Worm (Caenorhabditis elegans) whole organism, mixed stage, embryonic: ENCODE measurements around the gene B0416.10.

Experiments used
- M03D4.4 ChIP-seq: sonication (generic microtip); optimal IDR thresholded peaks from 2 replicates; lab custom pipeline; 2017; ENCODE audit warnings: mild to moderate bottlenecking, missing genetic modification characterization, missing compliant biosample characterization
- bed-3 ChIP-seq: fragments of 200-800 bp; sonication (Bioruptor generic); optimal IDR thresholded peaks from 3 replicates; lab custom pipeline; 2018; ENCODE audit warnings: mild to moderate bottlenecking, missing genetic modification characterization, moderate library complexity, missing compliant biosample characterization
- blmp-1 ChIP-seq: fragments of 150-350 bp; optimal IDR thresholded peaks from 2 replicates; lab custom pipeline; 2014; ENCODE audit warnings: missing biosample characterization, missing genetic modification characterization
- ceh-83 ChIP-seq: fragments of 200-800 bp; sonication (Bioruptor generic); optimal IDR thresholded peaks from 2 replicates; lab custom pipeline; 2018; ENCODE audit warnings: mild to moderate bottlenecking, missing genetic modification characterization, missing compliant biosample characterization
- cnd-1 ChIP-seq: fragments of 200-800 bp; sonication (Bioruptor generic); optimal IDR thresholded peaks from 2 replicates; lab custom pipeline; 2018; ENCODE audit warnings: mild to moderate bottlenecking, missing genetic modification characterization, missing compliant biosample characterization
- elt-1 ChIP-seq: sonication (generic microtip); optimal IDR thresholded peaks from 2 replicates; lab custom pipeline; 2017; ENCODE audit warnings: missing genetic modification characterization, mild to moderate bottlenecking, missing compliant biosample characterization, antibody characterized with exemption, moderate library complexity, borderline replicate concordance; ENCODE audit not compliant: insufficient read depth
- elt-3 ChIP-seq: fragments of 150-350 bp; optimal IDR thresholded peaks from 2 replicates; lab custom pipeline; 2014; ENCODE audit warnings: missing biosample characterization, missing genetic modification characterization
- flh-1 ChIP-seq: fragments of 200-800 bp; sonication (Bioruptor generic); optimal IDR thresholded peaks from 2 replicates; lab custom pipeline; 2018; ENCODE audit warnings: mild to moderate bottlenecking, missing genetic modification characterization, moderate library complexity, missing compliant biosample characterization
- ham-2 ChIP-seq: fragments of 200-800 bp; sonication (Bioruptor generic); optimal IDR thresholded peaks from 2 replicates; lab custom pipeline; 2018; ENCODE audit warnings: mild to moderate bottlenecking, missing genetic modification characterization, missing compliant biosample characterization
- hlh-1 ChIP-seq: fragments of 150-350 bp; optimal IDR thresholded peaks from 2 replicates; lab custom pipeline; 2014; ENCODE audit warnings: missing biosample characterization, missing genetic modification reagents, missing genetic modification characterization
- lin-13 ChIP-seq: fragments of 150-350 bp; optimal IDR thresholded peaks from 2 replicates; lab custom pipeline; 2014; ENCODE audit warnings: missing biosample characterization, missing genetic modification characterization
- lin-32 ChIP-seq: fragments of 200-800 bp; sonication (Bioruptor generic); optimal IDR thresholded peaks from 2 replicates; lab custom pipeline; 2018; ENCODE audit warnings: mild to moderate bottlenecking, missing genetic modification characterization, missing compliant biosample characterization
- lsy-2 ChIP-seq: fragments of 150-350 bp; optimal IDR thresholded peaks from 2 replicates; lab custom pipeline; 2014; ENCODE audit warnings: missing biosample characterization, missing genetic modification characterization
- mab-5 ChIP-seq: fragments of 150-350 bp; optimal IDR thresholded peaks from 2 replicates; lab custom pipeline; 2014; ENCODE audit warnings: missing biosample characterization, missing genetic modification characterization
- mep-1 ChIP-seq: fragments of 150-350 bp; optimal IDR thresholded peaks from 2 replicates; lab custom pipeline; 2017; ENCODE audit warnings: missing biosample characterization, missing genetic modification reagents, missing genetic modification characterization, inconsistent platforms
- mls-2 ChIP-seq: sonication (generic microtip); optimal IDR thresholded peaks from 2 replicates; lab custom pipeline; 2016; ENCODE audit warnings: mild to moderate bottlenecking, missing genetic modification characterization, moderate library complexity, missing compliant biosample characterization
- nhr-12 ChIP-seq: fragments of 150-350 bp; optimal IDR thresholded peaks from 2 replicates; lab custom pipeline; 2014; ENCODE audit warnings: missing biosample characterization, missing genetic modification characterization
- nhr-2 ChIP-seq: fragments of 150-350 bp; optimal IDR thresholded peaks from 2 replicates; lab custom pipeline; 2014; ENCODE audit warnings: missing biosample characterization, missing genetic modification characterization
- nhr-237 ChIP-seq: fragments of 150-350 bp; optimal IDR thresholded peaks from 2 replicates; lab custom pipeline; 2014; ENCODE audit warnings: missing biosample characterization, missing genetic modification characterization
- nhr-28 ChIP-seq: fragments of 150-350 bp; optimal IDR thresholded peaks from 2 replicates; lab custom pipeline; 2014; ENCODE audit warnings: missing biosample characterization, missing genetic modification characterization
- nhr-76 ChIP-seq: sonication (generic microtip); optimal IDR thresholded peaks from 2 replicates; lab custom pipeline; 2017; ENCODE audit warnings: missing biosample characterization, missing genetic modification characterization
- sem-2 ChIP-seq: fragments of 200-800 bp; sonication (Bioruptor generic); optimal IDR thresholded peaks from 2 replicates; lab custom pipeline; 2018; ENCODE audit warnings: mild to moderate bottlenecking, missing genetic modification characterization, missing compliant biosample characterization
- snpc-4 ChIP-seq: fragments of 150-350 bp; optimal IDR thresholded peaks from 2 replicates; lab custom pipeline; 2014; ENCODE audit warnings: missing biosample characterization, missing genetic modification characterization
- sptf-1 ChIP-seq: sonication (generic microtip); optimal IDR thresholded peaks from 2 replicates; lab custom pipeline; 2017; ENCODE audit warnings: mild to moderate bottlenecking, missing genetic modification characterization, moderate library complexity, missing compliant biosample characterization
- unc-120 ChIP-seq: sonication (generic microtip); optimal IDR thresholded peaks from 2 replicates; lab custom pipeline; 2017; ENCODE audit warnings: missing genetic modification characterization, missing compliant biosample characterization; ENCODE audit not compliant: poor library complexity, severe bottlenecking
- unc-39 ChIP-seq: fragments of 150-350 bp; optimal IDR thresholded peaks from 2 replicates; lab custom pipeline; 2014; ENCODE audit warnings: missing biosample characterization, missing genetic modification characterization
- unc-62 ChIP-seq: fragments of 150-350 bp; optimal IDR thresholded peaks from 2 replicates; lab custom pipeline; 2014; ENCODE audit warnings: missing biosample characterization, missing genetic modification reagents, missing genetic modification characterization
- zip-8 ChIP-seq: fragments of 150-350 bp; optimal IDR thresholded peaks from 2 replicates; lab custom pipeline; 2014; ENCODE audit warnings: missing biosample characterization, missing genetic modification characterization
- ztf-11 ChIP-seq: fragments of 150-350 bp; optimal IDR thresholded peaks from 2 replicates; lab custom pipeline; 2014; ENCODE audit warnings: missing biosample characterization, missing genetic modification characterization

B0416.10 gene

ce11 chrX:9274574-9274973 is at the start of gene B0416.10:
Gene B0416.10 (minus strand): TSS chrX:9274674.
- TF ChIP-seq hlh-1 (tag; lab: Kevin White, UChicago) = no peak
- no peak for TF ChIP-seq ztf-11 (tag; lab: Kevin White, UChicago)
- TF ChIP-seq nhr-237 (tag; lab: Kevin White, UChicago) = no peak
- no peak for TF ChIP-seq M03D4.4 (tag; lab: Kevin White, UChicago)
- no peak for TF ChIP-seq flh-1 (GFP tag; lab: Kevin White, UChicago)
- no peak for TF ChIP-seq elt-3
- TF ChIP-seq zip-8 (tag; lab: Kevin White, UChicago) = no peak

ce11 chrX:9319080-9319479 is 44.6 kb upstream of the B0416.10 start, which contains the start of gene npr-7:
Gene npr-7 (minus strand): TSS chrX:9319180.
- TF ChIP-seq mep-1 (tag; lab: Kevin White, UChicago) (no peak), sptf-1 (no peak), blmp-1 (tag; lab: Kevin White, UChicago) (no peak), ztf-11 (tag; lab: Kevin White, UChicago) (no peak), snpc-4 (no peak), lin-13 (no peak), mls-2 (tag; lab: Kevin White, UChicago) (no peak), hlh-1 (tag; lab: Kevin White, UChicago) (no peak), lin-32 (GFP tag; lab: Kevin White, UChicago) (no peak), nhr-2 (tag; lab: Kevin White, UChicago) (no peak), M03D4.4 (tag; lab: Kevin White, UChicago) (no peak), unc-62 (GFP tag; lab: Kevin White, UChicago) (no peak), nhr-28 (tag; lab: Kevin White, UChicago) (no peak), lsy-2 (tag; lab: Kevin White, UChicago) (no peak), unc-39 (tag; lab: Kevin White, UChicago) (no peak), cnd-1 (no peak)

ce11 chrX:9314397-9314796 is 39.9 kb upstream of the B0416.10 start, which contains the start of gene ttr-38:
Gene ttr-38 (minus strand): TSS chrX:9314497.
- TF ChIP-seq ceh-83 (GFP tag; lab: Kevin White, UChicago) (no peak), snpc-4 (no peak), lin-13 (no peak), zip-8 (tag; lab: Kevin White, UChicago) (no peak), cnd-1 (no peak), flh-1 (GFP tag; lab: Kevin White, UChicago) (no peak), ztf-11 (tag; lab: Kevin White, UChicago) (no peak), lin-32 (GFP tag; lab: Kevin White, UChicago) (no peak), nhr-12 (tag; lab: Kevin White, UChicago) (no peak), nhr-28 (tag; lab: Kevin White, UChicago) (no peak), nhr-237 (tag; lab: Kevin White, UChicago) (no peak), sem-2 (GFP tag; lab: Kevin White, UChicago) (no peak), mls-2 (tag; lab: Kevin White, UChicago) (no peak), elt-3 (no peak), elt-1 (no peak), blmp-1 (tag; lab: Kevin White, UChicago) (no peak), nhr-76 (no peak)
- TF ChIP-seq, all 35 proteins: peak for 0

- TF ChIP-seq lin-32 (GFP tag; lab: Kevin White, UChicago) (no peak), M03D4.4 (tag; lab: Kevin White, UChicago) (no peak)
These were observed 36.8 kb upstream of the B0416.10 start, which contains the start of gene H29C22.1 for ce11 chrX:9311225-9311624. Gene H29C22.1 (minus strand): TSS chrX:9311325.

ce11 chrX:9303422-9303821 is 28.9 kb upstream of the B0416.10 start, which contains the start of gene tmc-2:
Gene tmc-2 (plus strand): TSS chrX:9303722.
- TF ChIP-seq hlh-1 (tag; lab: Kevin White, UChicago) = no peak
- no peak for TF ChIP-seq nhr-76
- no peak for TF ChIP-seq ztf-11 (tag; lab: Kevin White, UChicago)
- no peak for TF ChIP-seq nhr-12 (tag; lab: Kevin White, UChicago)
- no peak for TF ChIP-seq nhr-237 (tag; lab: Kevin White, UChicago)
- TF ChIP-seq sptf-1 = no peak
- TF ChIP-seq bed-3 (GFP tag; lab: Kevin White, UChicago) = no peak
- TF ChIP-seq mab-5 (tag; lab: Kevin White, UChicago) = no peak
- TF ChIP-seq nhr-28 (tag; lab: Kevin White, UChicago) = no peak
- TF ChIP-seq lin-13 = no peak
- TF ChIP-seq elt-3 = no peak
- TF ChIP-seq unc-120 (tag; lab: Kevin White, UChicago) = no peak
- TF ChIP-seq ham-2 = no peak
- TF ChIP-seq, all 35 proteins: peak for 0
